Fruit fly (Drosophila melanogaster) whole organism, prepupa: Measurements from ENCODE around the gene REPTOR.

ENCODE experiments used
- CG10631 ChIP-seq: fragments of 200-800 bp; sonication (Bioruptor generic); optimal IDR thresholded peaks from 2 replicates; lab custom pipeline; 2016; ENCODE audit warnings: missing biosample characterization, missing genetic modification characterization
- CG11294 ChIP-seq: fragments of 200-800 bp; sonication (Bioruptor generic); IDR thresholded peaks from 2 replicates; pipeline ENCODE4 v1.3.6; 2022; ENCODE audit warnings: missing biosample characterization, missing genetic modification characterization
- CG15336 ChIP-seq: fragments of 200-800 bp; sonication (Bioruptor generic); IDR thresholded peaks from 2 replicates; pipeline ENCODE4 v1.3.6; 2022; ENCODE audit warnings: missing biosample characterization, missing genetic modification characterization
- CG1621 ChIP-seq: fragments of 200-800 bp; sonication (Bioruptor generic); optimal IDR thresholded peaks from 3 replicates; lab custom pipeline; 2018; ENCODE audit warnings: missing biosample characterization, mild to moderate bottlenecking, missing genetic modification characterization
- CG16779 ChIP-seq: fragments of 200-800 bp; sonication (Bioruptor generic); optimal IDR thresholded peaks from 3 replicates; lab custom pipeline; 2017; ENCODE audit warnings: missing biosample characterization, mild to moderate bottlenecking, missing genetic modification characterization
- CG3032 ChIP-seq: fragments of 200-800 bp; optimal IDR thresholded peaks from 2 replicates; lab custom pipeline; 2019; ENCODE audit warnings: missing biosample characterization, mild to moderate bottlenecking, missing genetic modification characterization, moderate library complexity
- CG31627 ChIP-seq: fragments of 200-800 bp; sonication (Bioruptor generic); optimal IDR thresholded peaks from 3 replicates; lab custom pipeline; 2016; ENCODE audit warnings: missing biosample characterization, missing genetic modification characterization
- CG32006 ChIP-seq: fragments of 200-800 bp; sonication (Bioruptor generic); optimal IDR thresholded peaks from 3 replicates; lab custom pipeline; 2017; ENCODE audit warnings: missing biosample characterization, mild to moderate bottlenecking, missing genetic modification characterization
- CG4318 ChIP-seq: fragments of 200-800 bp; sonication (Bioruptor generic); optimal IDR thresholded peaks from 3 replicates; lab custom pipeline; 2017; ENCODE audit warnings: missing biosample characterization, mild to moderate bottlenecking, missing genetic modification characterization
- CG6163 ChIP-seq: fragments of 200-800 bp; sonication (Bioruptor generic); IDR thresholded peaks from 3 replicates; pipeline ENCODE4 v1.3.6; 2022; ENCODE audit warnings: missing biosample characterization, missing genetic modification characterization
- CG6276 ChIP-seq: fragments of 200-800 bp; sonication (Bioruptor generic); optimal IDR thresholded peaks from 2 replicates; lab custom pipeline; 2017; ENCODE audit warnings: missing biosample characterization, mild to moderate bottlenecking, missing genetic modification characterization
- CG7368 ChIP-seq: fragments of 200-800 bp; sonication (Bioruptor generic); optimal IDR thresholded peaks from 3 replicates; lab custom pipeline; 2016; ENCODE audit warnings: missing biosample characterization, missing genetic modification characterization
- CG8119 ChIP-seq: fragments of 200-800 bp; sonication (Bioruptor generic); IDR thresholded peaks from 3 replicates; pipeline ENCODE4 v1.3.6; 2022; ENCODE audit warnings: missing biosample characterization, missing genetic modification characterization
- CG8632 ChIP-seq: fragments of 200-800 bp; sonication (Bioruptor generic); optimal IDR thresholded peaks from 3 replicates; lab custom pipeline; 2016; ENCODE audit warnings: missing biosample characterization, missing genetic modification characterization
- CG9139 ChIP-seq: fragments of 200-800 bp; sonication (Bioruptor generic); optimal IDR thresholded peaks from 3 replicates; lab custom pipeline; 2017; ENCODE audit warnings: missing biosample characterization, mild to moderate bottlenecking, missing genetic modification characterization
- Eip75B ChIP-seq: fragments of 200-800 bp; sonication (Bioruptor generic); optimal IDR thresholded peaks from 3 replicates; lab custom pipeline; 2016; ENCODE audit warnings: missing biosample characterization, missing genetic modification characterization
- Eip78C ChIP-seq: fragments of 200-800 bp; sonication (Bioruptor generic); peaks from one replicate; lab custom pipeline; 2016; ENCODE audit warnings: missing biosample characterization, missing genetic modification characterization
- Eip93F ChIP-seq: fragments of 200-800 bp; sonication (Bioruptor generic); optimal IDR thresholded peaks from 2 replicates; lab custom pipeline; 2016; ENCODE audit warnings: missing biosample characterization, mild to moderate bottlenecking, missing genetic modification characterization
- Ets96B ChIP-seq: fragments of 200-800 bp; optimal IDR thresholded peaks from 2 replicates; lab custom pipeline; 2019; ENCODE audit warnings: missing biosample characterization, mild to moderate bottlenecking, missing genetic modification characterization, moderate library complexity
- Hr38 ChIP-seq: sonication (Bioruptor generic); optimal IDR thresholded peaks from 2 replicates; lab custom pipeline; 2016; ENCODE audit warnings: missing biosample characterization, missing genetic modification characterization
- Hr4 ChIP-seq: fragments of 200-800 bp; sonication (Bioruptor generic); optimal IDR thresholded peaks from 3 replicates; lab custom pipeline; 2016; ENCODE audit warnings: missing biosample characterization, missing genetic modification characterization
- Lpt ChIP-seq: fragments of 200-800 bp; sonication (Bioruptor generic); optimal IDR thresholded peaks from 3 replicates; lab custom pipeline; 2016; ENCODE audit warnings: missing biosample characterization, missing genetic modification characterization
- Met ChIP-seq: fragments of 200-800 bp; sonication (Bioruptor generic); optimal IDR thresholded peaks from 3 replicates; lab custom pipeline; 2016; ENCODE audit warnings: missing biosample characterization, missing genetic modification characterization
- OdsH ChIP-seq: fragments of 200-800 bp; sonication (Bioruptor generic); optimal IDR thresholded peaks from 3 replicates; lab custom pipeline; 2016; ENCODE audit warnings: missing biosample characterization, missing genetic modification characterization
- Smox ChIP-seq: fragments of 200-800 bp; sonication (Bioruptor generic); optimal IDR thresholded peaks from 3 replicates; lab custom pipeline; 2016; ENCODE audit warnings: missing biosample characterization, missing genetic modification characterization
- Sox102F ChIP-seq: fragments of 200-800 bp; sonication (Bioruptor generic); optimal IDR thresholded peaks from 2 replicates; lab custom pipeline; 2016; ENCODE audit warnings: missing biosample characterization, mild to moderate bottlenecking, missing genetic modification characterization
- Sox14 ChIP-seq: fragments of 200-800 bp; sonication (Bioruptor generic); optimal IDR thresholded peaks from 3 replicates; lab custom pipeline; 2016; ENCODE audit warnings: missing biosample characterization, missing genetic modification characterization
- Sox15 ChIP-seq: fragments of 200-800 bp; sonication (Bioruptor generic); optimal IDR thresholded peaks from 3 replicates; lab custom pipeline; 2016; ENCODE audit warnings: missing biosample characterization, missing genetic modification characterization
- achi ChIP-seq: fragments of 200-800 bp; sonication (Bioruptor generic); optimal IDR thresholded peaks from 3 replicates; lab custom pipeline; 2016; ENCODE audit warnings: missing biosample characterization, missing genetic modification characterization
- acj6 ChIP-seq: fragments of 200-800 bp; sonication (Bioruptor generic); optimal IDR thresholded peaks from 3 replicates; lab custom pipeline; 2016; ENCODE audit warnings: missing biosample characterization, missing genetic modification characterization
- cyc ChIP-seq: fragments of 200-800 bp; sonication (Bioruptor generic); optimal IDR thresholded peaks from 3 replicates; lab custom pipeline; 2016; ENCODE audit warnings: missing biosample characterization, missing genetic modification characterization
- dsx ChIP-seq: fragments of 200-800 bp; optimal IDR thresholded peaks from 3 replicates; lab custom pipeline; 2019; ENCODE audit warnings: missing biosample characterization, mild to moderate bottlenecking, missing genetic modification characterization, moderate library complexity; ENCODE audit not compliant: poor library complexity, severe bottlenecking
- eg ChIP-seq: fragments of 200-800 bp; sonication (Bioruptor generic); IDR thresholded peaks from 3 replicates; pipeline ENCODE4 v1.3.6; 2022; ENCODE audit warnings: missing biosample characterization, missing genetic modification characterization
- esn ChIP-seq: fragments of 200-800 bp; sonication (Bioruptor generic); optimal IDR thresholded peaks from 2 replicates; lab custom pipeline; 2016; ENCODE audit warnings: missing biosample characterization, mild to moderate bottlenecking, missing genetic modification characterization, moderate library complexity
- fd59A ChIP-seq: fragments of 200-800 bp; sonication (Bioruptor generic); optimal IDR thresholded peaks from 2 replicates; lab custom pipeline; 2017; ENCODE audit warnings: missing biosample characterization, mild to moderate bottlenecking, missing genetic modification characterization, missing genetic modification reagents
- fd85E ChIP-seq: fragments of 200-800 bp; sonication (Bioruptor generic); optimal IDR thresholded peaks from 3 replicates; lab custom pipeline; 2016; ENCODE audit warnings: missing biosample characterization, missing genetic modification characterization
- fkh ChIP-seq: fragments of 200-800 bp; sonication (Bioruptor generic); optimal IDR thresholded peaks from 3 replicates; lab custom pipeline; 2017; ENCODE audit warnings: missing biosample characterization, mild to moderate bottlenecking, missing genetic modification characterization, moderate library complexity
- lz ChIP-seq: fragments of 200-800 bp; sonication (Bioruptor generic); optimal IDR thresholded peaks from 3 replicates; lab custom pipeline; 2016; ENCODE audit warnings: missing biosample characterization, missing genetic modification characterization
- pdm3 ChIP-seq: fragments of 200-800 bp; sonication (Bioruptor generic); optimal IDR thresholded peaks from 3 replicates; lab custom pipeline; 2016; ENCODE audit warnings: missing biosample characterization, missing genetic modification characterization
- salr ChIP-seq, 2 experiments: fragments of 200-800 bp; sonication (Bioruptor generic); optimal IDR thresholded peaks; 3 replicates each; lab custom pipeline; 2016 to 2018; ENCODE audit warnings: missing biosample characterization in 2 of 2, missing genetic modification characterization in 2 of 2, mild to moderate bottlenecking in 1 of 2
- spab ChIP-seq: fragments of 200-800 bp; sonication (Bioruptor generic); optimal IDR thresholded peaks from 2 replicates; lab custom pipeline; 2017; ENCODE audit warnings: missing biosample characterization, mild to moderate bottlenecking, missing genetic modification characterization, missing genetic modification reagents
- ss ChIP-seq, 2 experiments: fragments of 200-800 bp; sonication (Bioruptor generic); optimal IDR thresholded peaks; 2 replicates in 1 of 2; 3 replicates in 1 of 2; lab custom pipeline; 2017 to 2018; ENCODE audit warnings: mild to moderate bottlenecking in 2 of 2, missing biosample characterization in 2 of 2, missing genetic modification characterization in 2 of 2, moderate library complexity in 1 of 2
- svp ChIP-seq: fragments of 200-800 bp; sonication (Bioruptor generic); peaks from one replicate; lab custom pipeline; 2016; ENCODE audit warnings: missing biosample characterization, missing genetic modification characterization
- topi ChIP-seq: fragments of 200-800 bp; sonication (Bioruptor generic); optimal IDR thresholded peaks from 3 replicates; lab custom pipeline; 2016; ENCODE audit warnings: missing biosample characterization, missing genetic modification characterization
- vri ChIP-seq: fragments of 200-800 bp; sonication (Bioruptor generic); optimal IDR thresholded peaks from 3 replicates; lab custom pipeline; 2016; ENCODE audit warnings: missing biosample characterization, mild to moderate bottlenecking, missing genetic modification characterization

Gene REPTOR

dm6 chr3R:24567427-24567771 lies 15.3 kb downstream of the REPTOR start (continued):
- TF ChIP-seq CG15336 (peak; percentile 83), cyc (GFP tag; lab: Kevin White, UChicago) (peak; percentile 39), salr (GFP tag; optimal IDR thresholded peaks at IDR 0.05; lab: Kevin White, UChicago) (peak in 1 of 2 experiments; percentile 51), vri (peak; percentile 56), topi (GFP tag; lab: Kevin White, UChicago) (peak; percentile 56), CG32006 (GFP tag; lab: Kevin White, UChicago) (peak; percentile 59), CG10631 (peak; percentile 37), CG9139 (GFP tag; lab: Kevin White, UChicago) (no peak), CG1621 (tag; lab: Kevin White, UChicago) (peak; percentile 14)

DNA sequence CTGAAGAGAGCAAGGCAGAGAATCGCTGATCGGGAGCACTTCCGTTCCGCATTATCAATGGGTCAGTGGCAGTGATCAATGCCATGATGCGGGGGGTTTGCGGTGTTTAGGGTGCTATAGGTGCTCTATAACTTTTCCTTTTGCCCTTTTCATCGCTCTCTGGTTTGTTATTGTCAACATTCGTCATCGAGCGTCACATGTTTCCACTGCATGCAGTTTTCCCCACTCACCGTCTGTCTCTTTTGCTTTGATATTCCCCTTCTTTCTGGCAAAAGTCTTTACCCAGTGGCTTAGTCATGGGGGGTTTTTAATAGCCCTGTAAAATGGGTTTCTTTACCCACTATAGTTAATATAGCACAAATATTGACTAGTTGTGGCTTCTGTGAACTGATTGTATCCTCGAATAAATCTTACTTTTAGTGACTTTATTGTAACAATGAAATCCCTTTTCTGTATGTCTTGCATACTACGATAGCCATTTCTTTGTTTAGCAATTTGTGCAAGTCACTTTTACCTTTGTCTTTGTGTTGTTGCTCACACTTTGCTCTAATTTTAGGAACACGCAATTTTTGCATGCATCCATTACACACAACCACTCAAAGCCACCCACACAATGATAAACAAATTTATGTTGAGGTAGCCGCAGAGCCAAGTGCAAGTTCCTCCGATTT lies 15.8 kb downstream of the REPTOR start:
- TF ChIP-seq CG15336: peak; percentile 6; the same call in 1 of the 2 replicates
- TF ChIP-seq salr (GFP tag; optimal IDR thresholded peaks at IDR 0.05; lab: Kevin White, UChicago): peak in 1 of 2 experiments; percentile 9
- no peak for TF ChIP-seq acj6 (GFP tag; lab: Kevin White, UChicago)
- TF ChIP-seq CG32006 (GFP tag; lab: Kevin White, UChicago): no peak
- peak; percentile 83 for TF ChIP-seq Eip78C
- no peak for TF ChIP-seq Ets96B
- TF ChIP-seq Hr38: no peak
- no peak for TF ChIP-seq Smox
- TF ChIP-seq svp (GFP tag; lab: Kevin White, UChicago): peak; percentile 69
- TF ChIP-seq Met: peak; percentile 7
- peak; percentile 41; the same call in 2 of the 3 replicates for TF ChIP-seq CG6163
- peak; percentile 64 for TF ChIP-seq Sox14 (GFP tag; lab: Kevin White, UChicago)
- TF ChIP-seq fd59A (GFP tag; lab: Kevin White, UChicago): peak; percentile 11

dm6 chr3R:24565748-24566239 lies 16.9 kb downstream of the REPTOR start:
- TF ChIP-seq CG15336 (peak; percentile 62), spab (GFP tag; lab: Kevin White, UChicago) (peak; percentile 31), CG31627 (GFP tag; lab: Kevin White, UChicago) (no peak), lz (no peak), Sox102F (GFP tag; lab: Kevin White, UChicago) (peak; percentile 63), fkh (peak; percentile 97), CG4318 (GFP tag; lab: Kevin White, UChicago) (no peak), salr (GFP tag; optimal IDR thresholded peaks at IDR 0.05; lab: Kevin White, UChicago) (no peak), pdm3 (GFP tag; lab: Kevin White, UChicago) (no peak), ss (GFP tag; optimal IDR thresholded peaks at IDR 0.05; lab: Kevin White, UChicago) (peak; percentile 63 to 80), Ets96B (no peak), fd59A (GFP tag; lab: Kevin White, UChicago) (no peak), Lpt (peak; percentile 16), Eip75B (GFP tag; lab: Kevin White, UChicago) (peak; percentile 54), fd85E (peak; percentile 37), CG3032 (tag; lab: Kevin White, UChicago) (peak; percentile 10), CG16779 (peak; percentile 72), esn (GFP tag; lab: Kevin White, UChicago) (peak; percentile 33), Eip93F (GFP tag; lab: Kevin White, UChicago) (peak; percentile 33), achi (GFP tag; lab: Kevin White, UChicago) (no peak), CG11294 (GFP tag; lab: Robert Waterston, UW) (no peak), Sox15 (GFP tag; lab: Kevin White, UChicago) (no peak), CG7368 (no peak), svp (GFP tag; lab: Kevin White, UChicago) (peak; percentile 79), dsx (GFP tag; lab: Kevin White, UChicago) (peak; percentile 64), Met (peak; percentile 36), OdsH (GFP tag; lab: Kevin White, UChicago) (no peak), topi (GFP tag; lab: Kevin White, UChicago) (peak; percentile 1), CG8632 (GFP tag; lab: Kevin White, UChicago) (peak; percentile 17), CG6276 (GFP tag; lab: Kevin White, UChicago) (no peak), eg (GFP tag; lab: Robert Waterston, UW) (no peak; the same call in 2 of the 3 replicates), vri (peak; percentile 81), CG8119 (GFP tag; lab: Robert Waterston, UW) (peak; percentile 61; the same call in 2 of the 3 replicates), cyc (GFP tag; lab: Kevin White, UChicago) (no peak), CG9139 (GFP tag; lab: Kevin White, UChicago) (peak; percentile 43), CG10631 (peak; percentile 9), Hr4 (GFP tag; lab: Kevin White, UChicago) (no peak)
